Fruit fly (Drosophila melanogaster) whole organism, wandering third instar larva: ENCODE results near the gene CG9525.

Source experiments
- Abd-B ChIP-seq: fragments of >200 bp; optimal IDR thresholded peaks from 2 replicates; lab custom pipeline; 2017; ENCODE audit warnings: missing biosample characterization, missing genetic modification characterization
- CG32264 ChIP-seq: fragments of 200-800 bp; sonication (Bioruptor generic); optimal IDR thresholded peaks from 2 replicates; lab custom pipeline; 2016; ENCODE audit warnings: missing biosample characterization, missing genetic modification characterization
- CG9705 ChIP-seq: fragments of 200-800 bp; sonication (Bioruptor generic); optimal IDR thresholded peaks from 2 replicates; lab custom pipeline; 2018; ENCODE audit warnings: missing biosample characterization, mild to moderate bottlenecking, missing genetic modification characterization
- CrebA ChIP-seq: fragments of 200-800 bp; sonication (Bioruptor generic); optimal IDR thresholded peaks from 2 replicates; lab custom pipeline; 2016; ENCODE audit warnings: missing biosample characterization, mild to moderate bottlenecking, missing genetic modification characterization, borderline replicate concordance
- Dfd ChIP-seq: fragments of >200 bp; optimal IDR thresholded peaks from 2 replicates; lab custom pipeline; 2017; ENCODE audit warnings: missing biosample characterization, missing genetic modification characterization
- Dif ChIP-seq: fragments of 200-275, 200-300 bp; sonication (Bioruptor generic); optimal IDR thresholded peaks from 2 replicates; lab custom pipeline; 2018; ENCODE audit warnings: missing biosample characterization, missing genetic modification characterization; ENCODE audit not compliant: partially characterized antibody
- GATAd ChIP-seq: sonication (Bioruptor generic); optimal IDR thresholded peaks from 2 replicates; lab custom pipeline; 2016; ENCODE audit warnings: missing biosample characterization, missing genetic modification characterization
- HLH106 ChIP-seq: fragments of 200-800 bp; optimal IDR thresholded peaks from 3 replicates; lab custom pipeline; 2019; ENCODE audit warnings: missing biosample characterization, mild to moderate bottlenecking, missing genetic modification characterization, moderate library complexity
- Hnf4 ChIP-seq: fragments of 200-800 bp; sonication (Bioruptor generic); optimal IDR thresholded peaks from 2 replicates; lab custom pipeline; 2016; ENCODE audit warnings: missing biosample characterization, mild to moderate bottlenecking, missing genetic modification characterization
- Hr78 ChIP-seq: fragments of >200 bp; optimal IDR thresholded peaks from 2 replicates; lab custom pipeline; 2017; ENCODE audit warnings: missing biosample characterization, missing genetic modification characterization
- Hr83 ChIP-seq: fragments of 200-300 bp; sonication (Bioruptor generic); optimal IDR thresholded peaks from 2 replicates; lab custom pipeline; 2016; ENCODE audit warnings: missing biosample characterization, mild to moderate bottlenecking, missing genetic modification characterization, moderate library complexity; ENCODE audit not compliant: poor library complexity, severe bottlenecking
- Jra ChIP-seq: sonication (Bioruptor generic); optimal IDR thresholded peaks from 2 replicates; lab custom pipeline; 2016; ENCODE audit warnings: missing biosample characterization, missing genetic modification characterization
- Mio ChIP-seq: sonication (Bioruptor generic); optimal IDR thresholded peaks from 2 replicates; lab custom pipeline; 2016; ENCODE audit warnings: missing biosample characterization, missing genetic modification characterization
- Myc ChIP-seq: fragments of >200 bp; optimal IDR thresholded peaks from 2 replicates; lab custom pipeline; 2017
- N ChIP-seq: fragments of >200 bp; optimal IDR thresholded peaks from 2 replicates; lab custom pipeline; 2018; ENCODE audit warnings: missing biosample characterization, missing external identifiers, missing genetic modification characterization
- OdsH ChIP-seq: fragments of 200-800 bp; sonication (Bioruptor generic); optimal IDR thresholded peaks from 2 replicates; lab custom pipeline; 2016; ENCODE audit warnings: missing biosample characterization, mild to moderate bottlenecking, missing genetic modification characterization
- Rel ChIP-seq, 2 experiments: fragments of 200-800 bp; sonication (Bioruptor generic) in 1 of 2; optimal IDR thresholded peaks; 2 replicates in 1 of 2; 3 replicates in 1 of 2; lab custom pipeline; 2016 to 2019; ENCODE audit warnings: mild to moderate bottlenecking in 2 of 2, missing biosample characterization in 2 of 2, missing genetic modification characterization in 2 of 2, moderate library complexity in 1 of 2
- Sp1 ChIP-seq: fragments of 200-800 bp; sonication (Bioruptor generic); optimal IDR thresholded peaks from 3 replicates; lab custom pipeline; 2019; ENCODE audit warnings: missing biosample characterization, mild to moderate bottlenecking, missing genetic modification characterization, moderate library complexity
- Vsx2 ChIP-seq: fragments of 200-300, 225-300 bp; sonication (Bioruptor generic); optimal IDR thresholded peaks from 2 replicates; lab custom pipeline; 2018; ENCODE audit warnings: missing biosample characterization, missing genetic modification characterization; ENCODE audit not compliant: partially characterized antibody
- br ChIP-seq: fragments of 200-800 bp; sonication (Bioruptor generic); optimal IDR thresholded peaks from 2 replicates; lab custom pipeline; 2016; ENCODE audit warnings: missing biosample characterization, missing genetic modification characterization
- brk ChIP-seq: fragments of 200-800 bp; sonication (Bioruptor generic); optimal IDR thresholded peaks from 2 replicates; lab custom pipeline; 2016; ENCODE audit warnings: missing biosample characterization, mild to moderate bottlenecking, missing genetic modification characterization
- dl ChIP-seq, 2 experiments: fragments of 175-275, 200-275 bp in 1 of 2; fragments of 200-275 bp in 1 of 2; sonication (Bioruptor generic); optimal IDR thresholded peaks; lab custom pipeline; 2018; ENCODE audit warnings: mild to moderate bottlenecking in 2 of 2, missing biosample characterization in 2 of 2, missing genetic modification characterization in 2 of 2, moderate library complexity in 2 of 2; ENCODE audit not compliant: partially characterized antibody in 2 of 2, insufficient read depth in 1 of 2
- dmrt93B ChIP-seq: fragments of 200-800 bp; sonication (Bioruptor generic); optimal IDR thresholded peaks from 2 replicates; lab custom pipeline; 2018; ENCODE audit warnings: missing biosample characterization, mild to moderate bottlenecking, missing genetic modification characterization
- dsf ChIP-seq: sonication (Bioruptor generic); optimal IDR thresholded peaks from 2 replicates; lab custom pipeline; 2016; ENCODE audit warnings: missing biosample characterization, missing genetic modification characterization, borderline replicate concordance
- ey ChIP-seq: fragments of 200-800 bp; sonication (Bioruptor generic); optimal IDR thresholded peaks from 2 replicates; lab custom pipeline; 2016; ENCODE audit warnings: missing biosample characterization, missing genetic modification characterization
- foxo ChIP-seq, 2 experiments: fragments of 200-800 bp; sonication (Bioruptor generic); optimal IDR thresholded peaks; 2 replicates in 1 of 2; 3 replicates in 1 of 2; lab custom pipeline; 2016 to 2017; ENCODE audit warnings: missing biosample characterization in 2 of 2, missing genetic modification characterization in 2 of 2
- fru ChIP-seq: fragments of 200-800 bp; sonication (Bioruptor generic); optimal IDR thresholded peaks from 3 replicates; lab custom pipeline; 2016; ENCODE audit warnings: missing biosample characterization, mild to moderate bottlenecking, missing genetic modification characterization
- h ChIP-seq: fragments of 200-800 bp; sonication (Bioruptor generic); optimal IDR thresholded peaks from 3 replicates; lab custom pipeline; 2016; ENCODE audit warnings: missing biosample characterization, mild to moderate bottlenecking, missing genetic modification characterization
- jim ChIP-seq: fragments of 175-275, 200-325 bp; sonication (Bioruptor generic); optimal IDR thresholded peaks from 2 replicates; lab custom pipeline; 2016; ENCODE audit warnings: missing biosample characterization, mild to moderate bottlenecking, missing genetic modification characterization
- lola ChIP-seq: fragments of >200 bp; optimal IDR thresholded peaks from 2 replicates; lab custom pipeline; 2017; ENCODE audit warnings: missing biosample characterization, missing genetic modification characterization
- pan ChIP-seq: fragments of >200 bp; optimal IDR thresholded peaks from 2 replicates; lab custom pipeline; 2017
- psq ChIP-seq: fragments of 200-800 bp; sonication (Bioruptor generic); optimal IDR thresholded peaks from 3 replicates; lab custom pipeline; 2017; ENCODE audit warnings: missing biosample characterization, mild to moderate bottlenecking, missing genetic modification characterization, moderate library complexity
- rgr ChIP-seq: fragments of 200-800 bp; sonication (Bioruptor generic); optimal IDR thresholded peaks from 3 replicates; lab custom pipeline; 2016; ENCODE audit warnings: missing biosample characterization, mild to moderate bottlenecking, missing genetic modification characterization
- sage ChIP-seq: fragments of 200-800 bp; sonication (Bioruptor generic); optimal IDR thresholded peaks from 2 replicates; lab custom pipeline; 2016; ENCODE audit warnings: missing biosample characterization, mild to moderate bottlenecking, missing genetic modification characterization
- sv ChIP-seq: fragments of 200-800 bp; sonication (Bioruptor generic); optimal IDR thresholded peaks from 3 replicates; lab custom pipeline; 2016; ENCODE audit warnings: missing biosample characterization, missing genetic modification characterization
- tai ChIP-seq: sonication (Bioruptor generic); optimal IDR thresholded peaks from 2 replicates; lab custom pipeline; 2016; ENCODE audit warnings: missing biosample characterization, missing genetic modification characterization
- usp ChIP-seq: fragments of >200 bp; optimal IDR thresholded peaks from 2 replicates; lab custom pipeline; 2017; ENCODE audit warnings: missing biosample characterization, missing genetic modification characterization
- woc ChIP-seq: sonication (Bioruptor generic); optimal IDR thresholded peaks from 2 replicates; lab custom pipeline; 2016; ENCODE audit warnings: missing biosample characterization, mild to moderate bottlenecking, missing genetic modification characterization

Gene CG9525

DNA sequence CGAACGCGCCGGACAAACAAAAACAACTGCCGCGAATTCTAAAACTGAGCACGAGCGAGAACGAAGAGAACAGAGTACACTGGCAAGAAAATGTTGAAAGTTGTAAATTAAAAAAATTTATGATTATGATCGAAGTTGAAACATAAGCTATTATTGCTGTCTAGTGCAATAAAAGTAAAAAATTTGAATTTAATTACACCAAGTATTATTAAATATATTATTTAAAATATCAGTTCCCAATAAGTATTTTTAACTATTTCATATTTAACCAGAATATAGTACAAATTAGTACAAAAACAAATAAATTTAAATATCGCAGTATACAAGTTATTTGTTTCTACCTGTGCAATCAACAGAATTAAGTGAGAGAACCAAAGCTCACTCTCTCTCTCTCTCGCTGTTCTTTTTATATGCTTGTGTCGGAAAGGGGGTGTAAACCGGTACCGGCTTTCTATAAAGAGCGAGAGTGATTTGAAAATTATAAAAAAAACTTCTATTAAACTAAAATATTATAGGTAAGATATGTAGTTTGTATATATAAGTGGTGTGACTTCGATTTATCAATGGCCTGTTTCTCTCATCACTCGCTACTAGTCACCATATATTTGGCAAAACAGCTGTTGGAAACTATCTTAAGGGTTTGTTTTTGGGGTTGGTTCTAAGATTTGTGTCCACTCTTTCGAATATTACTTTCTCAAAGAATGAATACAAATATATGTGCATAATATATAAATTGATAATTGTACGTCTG lies 10.8 kb downstream of the CG9525 start, which contains the start of gene C1GalTA:
TSS of gene C1GalTA (minus strand) at position 33 of the 751 bp plus-strand sequence.
- TF ChIP-seq Dif: peak; percentile 70
- peak; percentile 88 for TF ChIP-seq h (GFP tag; lab: Kevin White, UChicago)
- no peak for TF ChIP-seq Hr83 (GFP tag; lab: Kevin White, UChicago)
- TF ChIP-seq ey (GFP tag; lab: Kevin White, UChicago): peak; percentile 69
- TF ChIP-seq CG9705 (GFP tag; lab: Kevin White, UChicago): peak; percentile 92
- TF ChIP-seq Dfd: peak; percentile 80
- peak; percentile 65 for TF ChIP-seq Rel (GFP tag; optimal IDR thresholded peaks at IDR 0.05; lab: Kevin White, UChicago)
- TF ChIP-seq Rel (tag; optimal IDR thresholded peaks at IDR 0.05; lab: Kevin White, UChicago): peak; percentile 90
- TF ChIP-seq brk (GFP tag; lab: Kevin White, UChicago): peak; percentile 88
- peak; percentile 88 for TF ChIP-seq fru (GFP tag; lab: Kevin White, UChicago)
- TF ChIP-seq GATAd (GFP tag; lab: Kevin White, UChicago): no peak
- TF ChIP-seq dsf: no peak
- peak; percentile 98 for TF ChIP-seq OdsH (GFP tag; lab: Kevin White, UChicago)
- no peak for TF ChIP-seq usp (GFP tag; lab: Kevin White, UChicago)
- TF ChIP-seq CrebA: no peak
- TF ChIP-seq Vsx2 (GFP tag; lab: Kevin White, UChicago): no peak
- no peak for TF ChIP-seq Abd-B (GFP tag; lab: Kevin White, UChicago)
- TF ChIP-seq Hr78: no peak
- peak; percentile 81 for TF ChIP-seq br (GFP tag; lab: Kevin White, UChicago)
- peak in 1 of 2 experiments; percentile 98 for TF ChIP-seq foxo (GFP tag; optimal IDR thresholded peaks at IDR 0.05; lab: Kevin White, UChicago)
- peak; percentile 87 for TF ChIP-seq sv (GFP tag; lab: Kevin White, UChicago)
- no peak for TF ChIP-seq pan (lab: Kevin White, UChicago)
- peak; percentile 29 for TF ChIP-seq sage (GFP tag; lab: Kevin White, UChicago)
- TF ChIP-seq Hnf4: peak; percentile 83
- TF ChIP-seq Myc (lab: Kevin White, UChicago): no peak
- peak; percentile 36 for TF ChIP-seq Jra (GFP tag; lab: Kevin White, UChicago)
- peak; percentile 96 for TF ChIP-seq psq
- TF ChIP-seq rgr (GFP tag; lab: Kevin White, UChicago): peak; percentile 96
- TF ChIP-seq woc (GFP tag; lab: Kevin White, UChicago): peak; percentile 69
- TF ChIP-seq jim: no peak
- TF ChIP-seq Sp1: peak; percentile 99
- no peak for TF ChIP-seq N (GFP tag; lab: Kevin White, UChicago)
- peak; percentile 41 for TF ChIP-seq tai (GFP tag; lab: Kevin White, UChicago)
- peak; percentile 96 for TF ChIP-seq dmrt93B
- no peak for TF ChIP-seq CG32264
- TF ChIP-seq lola (GFP tag; lab: Kevin White, UChicago): no peak
- TF ChIP-seq HLH106 (tag; lab: Kevin White, UChicago): peak; percentile 99
- peak; percentile 36 to 42 for TF ChIP-seq dl (GFP tag; optimal IDR thresholded peaks at IDR 0.05; lab: Kevin White, UChicago; ENCODE audit: insufficient read depth in 1 of 2, partially characterized antibody in 2 of 2)
- no peak for TF ChIP-seq Mio (GFP tag; lab: Kevin White, UChicago)
- TF ChIP-seq, all 38 proteins: peak for 23

DNA sequence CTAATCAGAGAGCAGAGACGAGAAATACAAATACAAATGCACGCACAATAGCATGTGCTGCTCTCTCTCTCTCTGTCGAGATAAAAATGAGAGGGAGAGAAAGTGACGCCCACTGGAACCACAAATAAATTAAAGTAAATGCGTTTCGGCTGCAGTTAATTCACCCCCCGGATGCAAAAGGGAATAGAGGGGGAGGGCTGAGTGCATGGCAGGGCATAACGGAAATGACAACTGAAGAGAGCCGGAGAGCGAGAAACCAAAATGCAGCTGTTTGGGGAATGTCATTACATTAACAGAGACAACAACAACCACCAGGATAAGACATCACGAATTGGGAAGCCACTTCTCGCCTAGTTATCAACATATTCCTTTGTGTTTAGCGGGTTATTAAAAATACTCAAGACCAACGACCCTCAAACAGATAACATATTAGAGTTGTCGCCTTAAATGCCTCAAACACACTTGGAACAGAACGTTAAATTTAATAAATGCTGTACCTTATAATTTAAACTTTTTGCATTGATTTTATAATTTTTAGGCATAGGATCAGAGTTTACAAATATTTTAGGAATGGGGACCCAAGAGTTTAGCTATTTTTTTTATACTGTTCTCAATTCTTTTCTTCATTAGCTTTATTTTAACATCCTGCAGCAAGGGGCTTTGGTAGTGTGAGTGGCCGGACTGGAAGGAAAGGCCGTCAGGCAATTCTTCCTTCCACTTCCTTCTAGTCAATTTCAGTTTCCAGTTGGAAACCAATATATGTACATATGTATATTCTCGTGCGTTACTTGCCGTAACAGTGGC lies 12.0 kb downstream of the CG9525 start:
- TF ChIP-seq h (GFP tag; lab: Kevin White, UChicago) (peak; percentile 58), jim (no peak), woc (GFP tag; lab: Kevin White, UChicago) (peak; percentile 74), GATAd (GFP tag; lab: Kevin White, UChicago) (no peak), Sp1 (peak; percentile 63), Rel (GFP tag; optimal IDR thresholded peaks at IDR 0.05; lab: Kevin White, UChicago) (no peak), Rel (tag; optimal IDR thresholded peaks at IDR 0.05; lab: Kevin White, UChicago) (peak; percentile 14), N (GFP tag; lab: Kevin White, UChicago) (no peak), HLH106 (tag; lab: Kevin White, UChicago) (peak; percentile 57), pan (lab: Kevin White, UChicago) (no peak), ey (GFP tag; lab: Kevin White, UChicago) (peak; percentile 66), dsf (no peak), Hr78 (no peak), Abd-B (GFP tag; lab: Kevin White, UChicago) (no peak), sv (GFP tag; lab: Kevin White, UChicago) (no peak), sage (GFP tag; lab: Kevin White, UChicago) (no peak), CrebA (no peak), brk (GFP tag; lab: Kevin White, UChicago) (peak; percentile 12), psq (peak; percentile 80), dl (GFP tag; optimal IDR thresholded peaks at IDR 0.05; lab: Kevin White, UChicago; ENCODE audit: insufficient read depth in 1 of 2, partially characterized antibody in 2 of 2) (peak; percentile 34 to 71), tai (GFP tag; lab: Kevin White, UChicago) (peak; percentile 25), lola (GFP tag; lab: Kevin White, UChicago) (no peak), Dif (peak; percentile 59), Hr83 (GFP tag; lab: Kevin White, UChicago) (peak; percentile 30), Dfd (no peak), fru (GFP tag; lab: Kevin White, UChicago) (peak; percentile 95), Hnf4 (peak; percentile 37), usp (GFP tag; lab: Kevin White, UChicago) (no peak), dmrt93B (peak; percentile 48), Myc (lab: Kevin White, UChicago) (no peak), Jra (GFP tag; lab: Kevin White, UChicago) (no peak), CG32264 (no peak), Vsx2 (GFP tag; lab: Kevin White, UChicago) (peak; percentile 89), br (GFP tag; lab: Kevin White, UChicago) (peak; percentile 67), rgr (GFP tag; lab: Kevin White, UChicago) (peak; percentile 53), CG9705 (GFP tag; lab: Kevin White, UChicago) (no peak)
